Worm (Caenorhabditis elegans): Measurements from ENCODE around the gene srbc-16.

The srbc-16 gene

DNA sequence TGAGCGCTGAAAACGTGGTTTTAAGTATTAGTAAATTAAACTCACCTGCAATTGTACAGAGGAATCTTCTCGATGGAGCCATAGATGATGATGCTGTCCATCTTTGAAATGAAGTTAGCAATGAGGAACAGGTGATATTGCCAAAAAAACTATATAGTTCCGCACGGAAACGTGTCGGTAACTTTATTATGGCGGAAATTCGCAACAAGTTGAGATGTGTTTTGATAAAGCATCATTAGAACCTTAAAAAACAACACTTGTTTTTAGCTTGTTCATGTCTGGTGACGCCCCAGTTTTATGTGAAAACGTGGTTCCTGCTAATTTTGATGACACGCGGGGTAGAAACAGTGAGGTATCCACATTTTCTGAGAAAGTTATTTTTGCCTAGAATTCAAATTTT is 24.3 kb downstream of the srbc-16 start, which contains the start of gene srt-40:
Gene srt-40, minus strand, starts transcription at position 101 of the 400 bp plus-strand sequence.
- TF ChIP-seq M03D4.4 (tag; optimal IDR thresholded peaks at IDR 0.05) = no peak
- TF ChIP-seq blmp-1 (tag; optimal IDR thresholded peaks at IDR 0.05) = no peak
- TF ChIP-seq unc-62 (GFP tag; optimal IDR thresholded peaks at IDR 0.05) = no peak
- no peak for TF ChIP-seq ceh-83 (GFP tag; optimal IDR thresholded peaks at IDR 0.05)
- TF ChIP-seq ztf-11 (tag; optimal IDR thresholded peaks at IDR 0.05) = no peak
- TF ChIP-seq flh-1 (GFP tag; optimal IDR thresholded peaks at IDR 0.05) = no peak
- no peak for TF ChIP-seq bed-3 (GFP tag; optimal IDR thresholded peaks at IDR 0.05)
- TF ChIP-seq zip-8 (tag; optimal IDR thresholded peaks at IDR 0.05) = no peak

DNA sequence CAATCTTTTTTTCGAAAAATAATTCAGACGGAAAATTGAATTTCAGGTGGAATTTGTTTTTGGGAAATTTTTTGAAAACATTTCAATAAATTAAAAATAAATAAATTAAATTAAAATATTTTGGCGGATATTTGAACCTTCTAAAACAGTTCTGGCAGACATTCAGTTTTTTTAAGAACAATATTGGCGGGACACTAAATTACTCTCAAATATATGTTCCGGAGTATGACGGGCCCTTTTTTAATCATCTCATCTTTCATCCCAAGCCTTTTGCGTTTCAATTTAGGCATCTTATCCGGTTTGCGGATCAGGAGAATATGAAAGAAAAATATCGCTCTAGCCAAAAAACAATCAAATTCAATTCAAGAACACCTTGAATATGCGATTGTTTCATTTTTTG is 25.0 kb downstream of the srbc-16 start, which contains the start of gene svh-11:
Gene svh-11, plus strand, starts transcription at position 301 of the 400 bp plus-strand sequence.
- TF ChIP-seq lin-32 (GFP tag; optimal IDR thresholded peaks at IDR 0.05) = no peak
- TF ChIP-seq mep-1 (tag; optimal IDR thresholded peaks at IDR 0.05) = no peak
- no peak for TF ChIP-seq mab-5 (tag; optimal IDR thresholded peaks at IDR 0.05)
- no peak for TF ChIP-seq sptf-1 (tag; optimal IDR thresholded peaks at IDR 0.05)
- no peak for TF ChIP-seq pha-4 (tag; optimal IDR thresholded peaks at IDR 0.05)

DNA sequence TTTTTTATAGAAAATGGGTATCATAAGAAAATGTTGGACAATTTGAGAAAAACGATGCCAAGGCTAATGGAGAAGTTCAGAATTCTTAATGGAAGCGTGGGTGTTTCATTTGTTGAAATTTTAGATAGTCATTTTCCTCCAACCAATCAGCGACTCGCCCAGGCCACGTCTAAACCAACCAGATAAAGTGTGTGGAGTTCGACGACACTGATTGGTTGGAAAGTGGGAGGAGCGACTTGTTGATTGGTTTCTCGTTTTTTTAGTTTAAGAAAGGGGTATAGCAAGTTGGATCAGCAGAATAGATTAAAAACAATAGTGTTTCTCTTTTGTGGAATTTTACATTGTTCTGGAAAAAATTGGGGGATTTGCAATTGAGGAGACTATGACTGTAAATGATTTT is 25.7 kb downstream of the srbc-16 start:
- no peak for TF ChIP-seq nhr-237 (tag; optimal IDR thresholded peaks at IDR 0.05)
- no peak for TF ChIP-seq hlh-1 (tag; optimal IDR thresholded peaks at IDR 0.05)
- TF ChIP-seq bed-3 (GFP tag; optimal IDR thresholded peaks at IDR 0.05) = no peak
- TF ChIP-seq nhr-76 (tag; optimal IDR thresholded peaks at IDR 0.05) = no peak
- TF ChIP-seq ceh-39 (tag; optimal IDR thresholded peaks at IDR 0.05) = no peak
- no peak for TF ChIP-seq blmp-1 (tag; optimal IDR thresholded peaks at IDR 0.05)
- TF ChIP-seq ceh-43 (GFP tag; optimal IDR thresholded peaks at IDR 0.05) = no peak
- TF ChIP-seq unc-120 (tag; optimal IDR thresholded peaks at IDR 0.05; ENCODE audit: poor library complexity, severe bottlenecking) = no peak
- no peak for TF ChIP-seq ceh-83 (GFP tag; optimal IDR thresholded peaks at IDR 0.05)
- TF ChIP-seq snpc-4 (tag; optimal IDR thresholded peaks at IDR 0.05) = no peak
- no peak for TF ChIP-seq sptf-1 (tag; optimal IDR thresholded peaks at IDR 0.05)
- TF ChIP-seq ces-1 (GFP tag; optimal IDR thresholded peaks at IDR 0.05) = no peak
- no peak for TF ChIP-seq M03D4.4 (tag; optimal IDR thresholded peaks at IDR 0.05)
- TF ChIP-seq nhr-28 (tag; optimal IDR thresholded peaks at IDR 0.05) = no peak
- TF ChIP-seq lin-13 (tag; optimal IDR thresholded peaks at IDR 0.05) = no peak
- no peak for TF ChIP-seq cnd-1 (tag; optimal IDR thresholded peaks at IDR 0.05)
- no peak for TF ChIP-seq mls-2 (tag; optimal IDR thresholded peaks at IDR 0.05)
- TF ChIP-seq unc-62 (GFP tag; optimal IDR thresholded peaks at IDR 0.05) = no peak
- no peak for TF ChIP-seq flh-1 (GFP tag; optimal IDR thresholded peaks at IDR 0.05)

DNA sequence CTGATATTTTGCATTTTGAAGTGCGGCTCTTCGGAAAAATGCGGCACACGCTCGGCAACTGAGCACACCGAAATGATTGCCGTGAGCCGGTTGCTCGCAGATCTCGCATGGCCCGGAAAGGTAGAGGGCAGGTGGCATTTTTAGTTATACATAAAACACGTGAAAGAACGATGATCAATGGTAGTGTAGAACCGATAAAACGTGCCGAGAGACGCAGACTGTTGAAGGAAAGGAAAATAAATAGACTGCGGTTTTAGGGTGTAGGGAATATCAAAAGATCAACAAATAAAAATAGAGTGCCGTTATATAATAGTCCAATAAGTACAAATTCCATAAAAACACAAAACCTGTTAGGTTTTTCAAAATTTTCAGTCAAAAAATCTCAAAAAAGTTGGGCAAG is 30.1 kb downstream of the srbc-16 start, which contains the start of gene nhr-133:
Gene nhr-133, minus strand, starts transcription at position 183 of the 400 bp plus-strand sequence.
- no peak for TF ChIP-seq unc-39 (tag; optimal IDR thresholded peaks at IDR 0.05)
- no peak for TF ChIP-seq unc-62 (GFP tag; optimal IDR thresholded peaks at IDR 0.05)
- no peak for TF ChIP-seq nhr-28 (tag; optimal IDR thresholded peaks at IDR 0.05)
- TF ChIP-seq elt-1 (tag; optimal IDR thresholded peaks at IDR 0.05; ENCODE audit: borderline replicate concordance, insufficient read depth) = no peak
- no peak for TF ChIP-seq blmp-1 (tag; optimal IDR thresholded peaks at IDR 0.05)
- TF ChIP-seq pha-4 (tag; optimal IDR thresholded peaks at IDR 0.05) = no peak
- TF ChIP-seq sem-2 (GFP tag; optimal IDR thresholded peaks at IDR 0.05) = no peak
- no peak for TF ChIP-seq nhr-2 (tag; optimal IDR thresholded peaks at IDR 0.05)
- TF ChIP-seq ham-2 (GFP tag; optimal IDR thresholded peaks at IDR 0.05) = no peak
- no peak for TF ChIP-seq ces-1 (GFP tag; optimal IDR thresholded peaks at IDR 0.05)
- no peak for TF ChIP-seq lin-32 (GFP tag; optimal IDR thresholded peaks at IDR 0.05)
- TF ChIP-seq nhr-12 (tag; optimal IDR thresholded peaks at IDR 0.05) = no peak
- no peak for TF ChIP-seq lsy-2 (tag; optimal IDR thresholded peaks at IDR 0.05)

DNA sequence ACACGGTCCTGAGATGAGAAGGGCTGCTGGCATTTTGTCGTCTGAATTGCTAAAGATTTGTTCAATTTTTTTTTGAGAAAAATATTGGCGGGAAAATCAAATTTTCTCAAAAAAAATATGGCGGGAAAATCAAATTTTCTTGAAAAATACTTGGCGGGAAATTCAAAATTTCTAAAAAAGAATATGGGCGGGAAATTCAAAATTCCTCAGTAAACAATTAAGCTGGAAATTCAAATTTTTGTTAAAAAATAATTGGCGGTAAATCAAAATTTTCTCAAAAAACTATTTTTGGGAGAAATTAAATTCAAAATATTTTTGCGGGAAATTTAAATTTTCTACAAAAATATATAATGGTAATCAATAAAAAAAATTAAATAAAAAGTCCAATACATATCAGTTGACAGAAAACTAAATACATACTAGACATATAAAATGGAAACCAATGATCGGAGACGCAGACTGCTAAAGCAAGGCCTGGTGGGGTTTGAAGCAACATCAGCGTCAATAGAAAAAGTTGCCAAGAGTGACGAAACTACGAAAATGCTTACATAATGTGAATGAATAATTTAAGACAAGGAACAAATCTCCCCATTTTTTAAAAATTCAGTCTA is 32.7 kb downstream of the srbc-16 start, which contains the start of gene nhr-184:
Gene nhr-184, minus strand, starts transcription at position 51 of the 611 bp plus-strand sequence.
- TF ChIP-seq pha-4 (tag; optimal IDR thresholded peaks at IDR 0.05) = peak; percentile 6
- no peak for TF ChIP-seq nhr-28 (tag; optimal IDR thresholded peaks at IDR 0.05)
- TF ChIP-seq nhr-237 (tag; optimal IDR thresholded peaks at IDR 0.05) = no peak
